Fruit fly (Drosophila melanogaster): ENCODE measurements around the gene Efa6.

DNA sequence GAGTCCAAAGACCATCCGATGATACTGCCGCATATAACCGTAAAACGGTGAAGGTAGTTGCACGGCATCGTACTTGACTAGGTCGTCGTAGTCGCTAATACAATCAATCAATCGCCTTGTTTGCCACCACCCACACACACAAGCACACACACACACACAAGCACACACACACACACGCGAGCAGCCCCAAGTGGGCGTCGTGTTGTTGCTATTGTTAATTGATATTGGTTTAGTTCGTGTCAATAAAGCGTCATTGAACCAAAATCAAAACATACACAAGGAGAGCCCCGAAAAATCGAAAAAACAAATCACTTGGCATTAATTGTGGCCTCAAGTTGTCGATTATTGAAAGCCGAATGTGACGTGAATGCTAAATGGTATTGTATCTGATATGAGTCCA is 8.9 kb downstream of the Efa6 start:
- TF ChIP-seq Dfd (GFP tag; optimal IDR thresholded peaks at IDR 0.05) (peak; percentile 54), Rel (GFP tag; optimal IDR thresholded peaks at IDR 0.05) (no peak), Rel (tag; optimal IDR thresholded peaks at IDR 0.05) (no peak)
